Worm (Caenorhabditis elegans) whole organism, L4 larva: ENCODE results near the gene ucr-1.

Experiments
- F26F4.8 ChIP-seq: fragments of 200-800 bp; sonication (Bioruptor generic); conservative IDR thresholded peaks from 2 replicates; pipeline ENCODE4 v1.3.6; 2022; ENCODE audit warnings: missing genetic modification characterization, missing compliant biosample characterization
- F37D6.2 ChIP-seq: sonication (generic microtip); optimal IDR thresholded peaks from 2 replicates; lab custom pipeline; 2016; ENCODE audit warnings: mild to moderate bottlenecking, missing genetic modification characterization, missing compliant biosample characterization
- F49E8.2 ChIP-seq: sonication (generic microtip); optimal IDR thresholded peaks from 2 replicates; lab custom pipeline; 2016; ENCODE audit warnings: missing compliant biosample characterization, mild to moderate bottlenecking, missing genetic modification characterization, borderline replicate concordance
- Y75B8A.6 ChIP-seq: fragments of 200-800 bp; sonication (Bioruptor generic); IDR thresholded peaks from 2 replicates; pipeline ENCODE4 v1.3.6; 2022; ENCODE audit warnings: missing genetic modification reagents, missing genetic modification characterization, missing compliant biosample characterization
- aha-1 ChIP-seq: fragments of 150-350 bp; peaks from one replicate; lab custom pipeline; 2014; ENCODE audit warnings: missing biosample characterization, missing genetic modification characterization
- ama-1 ChIP-seq: fragments of 150-350 bp; optimal IDR thresholded peaks from 2 replicates; lab custom pipeline; 2014; ENCODE audit warnings: inconsistent platforms, mixed read lengths
- ceh-28 ChIP-seq: fragments of 150-350 bp; optimal IDR thresholded peaks from 2 replicates; lab custom pipeline; 2014; ENCODE audit warnings: missing biosample characterization, missing genetic modification reagents, missing genetic modification characterization
- ceh-32 ChIP-seq: sonication (generic microtip); optimal IDR thresholded peaks from 2 replicates; lab custom pipeline; 2016; ENCODE audit warnings: mild to moderate bottlenecking, missing genetic modification characterization, missing compliant biosample characterization; ENCODE audit not compliant: poor library complexity
- cey-2 ChIP-seq: sonication (generic microtip); optimal IDR thresholded peaks from 3 replicates; lab custom pipeline; 2017; ENCODE audit warnings: missing genetic modification characterization, mild to moderate bottlenecking, missing compliant biosample characterization, antibody characterized with exemption, borderline replicate concordance; ENCODE audit not compliant: insufficient read depth
- daf-16 ChIP-seq, 3 experiments: sonication (generic microtip); optimal IDR thresholded peaks; 2 replicates each; lab custom pipeline; 2016 to 2017; ENCODE audit warnings: missing genetic modification characterization in 3 of 3, missing genetic modification reagents in 3 of 3, mild to moderate bottlenecking in 2 of 3, missing compliant biosample characterization in 2 of 3, missing biosample characterization in 1 of 3, moderate library complexity in 1 of 3
- dmd-6 ChIP-seq: fragments of 200-800 bp; sonication (Bioruptor generic); IDR thresholded peaks from 2 replicates; pipeline ENCODE4 v1.3.6; 2022; ENCODE audit warnings: missing genetic modification reagents, missing genetic modification characterization, missing compliant biosample characterization
- dpl-1 ChIP-seq: fragments of 150-350 bp; optimal IDR thresholded peaks from 2 replicates; lab custom pipeline; 2014; ENCODE audit warnings: missing biosample characterization, missing genetic modification reagents, missing genetic modification characterization
- dve-1 ChIP-seq: sonication (generic microtip); optimal IDR thresholded peaks from 2 replicates; lab custom pipeline; 2017; ENCODE audit warnings: antibody characterized with exemption, mild to moderate bottlenecking, missing genetic modification characterization, missing compliant biosample characterization; ENCODE audit not compliant: insufficient read depth
- egl-43 ChIP-seq: fragments of 200-800 bp; sonication (Bioruptor generic); IDR thresholded peaks from 2 replicates; pipeline ENCODE4 v1.3.6; 2022; ENCODE audit warnings: missing genetic modification reagents, missing genetic modification characterization, missing compliant biosample characterization
- gei-8 ChIP-seq: fragments of 200-800 bp; sonication (Bioruptor generic); optimal IDR thresholded peaks from 2 replicates; lab custom pipeline; 2018; ENCODE audit warnings: mild to moderate bottlenecking, missing genetic modification characterization, missing compliant biosample characterization
- hlh-11 ChIP-seq: fragments of 200-800 bp; sonication (Bioruptor generic); optimal IDR thresholded peaks from 2 replicates; lab custom pipeline; 2018; ENCODE audit warnings: mild to moderate bottlenecking, missing genetic modification characterization, missing compliant biosample characterization
- hlh-30 ChIP-seq: sonication (generic microtip); optimal IDR thresholded peaks from 2 replicates; lab custom pipeline; 2017; ENCODE audit warnings: antibody characterized with exemption, mild to moderate bottlenecking, missing genetic modification characterization, missing compliant biosample characterization; ENCODE audit not compliant: insufficient read depth
- hmg-1.1 ChIP-seq: fragments of 200-800 bp; sonication (Bioruptor generic); IDR thresholded peaks from 2 replicates; pipeline ENCODE4 v1.3.6; 2022; ENCODE audit warnings: missing genetic modification reagents, missing genetic modification characterization, missing compliant biosample characterization
- lin-13 ChIP-seq: fragments of 150-350 bp; optimal IDR thresholded peaks from 2 replicates; lab custom pipeline; 2014; ENCODE audit warnings: missing biosample characterization, missing genetic modification reagents, missing genetic modification characterization
- lir-3 ChIP-seq: sonication (generic microtip); optimal IDR thresholded peaks from 2 replicates; lab custom pipeline; 2016; ENCODE audit warnings: mild to moderate bottlenecking, missing genetic modification characterization, missing compliant biosample characterization
- lsy-2 ChIP-seq, 2 experiments: fragments of 150-350 bp in 1 of 2; sonication (generic microtip) in 1 of 2; optimal IDR thresholded peaks; 2 replicates each; lab custom pipeline; 2014 to 2017; ENCODE audit warnings: missing biosample characterization in 2 of 2, missing genetic modification characterization in 2 of 2
- mdl-1 ChIP-seq, 2 experiments: fragments of 150-350 bp in 1 of 2; sonication (generic microtip) in 1 of 2; optimal IDR thresholded peaks; 2 replicates each; lab custom pipeline; 2014 to 2017; ENCODE audit warnings: missing biosample characterization in 2 of 2, missing genetic modification characterization in 2 of 2
- mes-2 ChIP-seq: sonication (generic microtip); optimal IDR thresholded peaks from 2 replicates; lab custom pipeline; 2016; ENCODE audit warnings: missing genotype, mild to moderate bottlenecking, missing genetic modification characterization, missing compliant biosample characterization; ENCODE audit not compliant: poor library complexity, severe bottlenecking
- nhr-11 ChIP-seq: fragments of 150-350 bp; optimal IDR thresholded peaks from 2 replicates; lab custom pipeline; 2014; ENCODE audit warnings: missing biosample characterization, missing genetic modification characterization
- nhr-111 ChIP-seq: fragments of 200-800 bp; sonication (Bioruptor generic); optimal IDR thresholded peaks from 2 replicates; lab custom pipeline; 2018; ENCODE audit warnings: mild to moderate bottlenecking, missing genetic modification characterization, missing compliant biosample characterization
- nhr-28 ChIP-seq: fragments of 150-350 bp; optimal IDR thresholded peaks from 2 replicates; lab custom pipeline; 2014; ENCODE audit warnings: missing biosample characterization, missing genetic modification characterization
- nhr-48 ChIP-seq: sonication (generic microtip); optimal IDR thresholded peaks from 2 replicates; lab custom pipeline; 2016; ENCODE audit warnings: mild to moderate bottlenecking, missing genetic modification characterization, missing compliant biosample characterization
- pqm-1 ChIP-seq: sonication (generic microtip); optimal IDR thresholded peaks from 2 replicates; lab custom pipeline; 2017; ENCODE audit warnings: missing biosample characterization, missing genetic modification characterization
- rbr-2 ChIP-seq: sonication (generic microtip); optimal IDR thresholded peaks from 2 replicates; lab custom pipeline; 2016; ENCODE audit warnings: missing genotype, missing genetic modification characterization, missing compliant biosample characterization
- unc-62 ChIP-seq, 3 experiments: fragments of 150-350 bp in 1 of 3; sonication (generic microtip); optimal IDR thresholded peaks in 2 of 3; peaks in 1 of 3; 1 replicate in 1 of 3; 2 replicates in 2 of 3; lab custom pipeline; 2014 to 2017; ENCODE audit warnings: missing biosample characterization in 3 of 3, missing genetic modification characterization in 3 of 3, missing genetic modification reagents in 3 of 3, missing genotype in 1 of 3
- ztf-11 ChIP-seq: fragments of 150-350 bp; optimal IDR thresholded peaks from 2 replicates; lab custom pipeline; 2014; ENCODE audit warnings: missing biosample characterization, missing genetic modification characterization

ucr-1 gene

ce11 chrIII:5621236-5621635 lies 29.3 kb downstream of the ucr-1 start (continued):
- TF ChIP-seq dmd-6 (GFP tag; lab: Robert Waterston, UW) (peak; percentile 62; the same call in 1 of the 2 replicates), aha-1 (peak; percentile 8), lin-13 (GFP tag; lab: Kevin White, UChicago) (peak; percentile 11), rbr-2 (tag; lab: Kevin White, UChicago) (peak; percentile 78), hlh-11 (tag; lab: Kevin White, UChicago) (peak; percentile 90), F37D6.2 (tag; lab: Kevin White, UChicago) (peak; percentile 29), F26F4.8 (GFP tag; lab: Robert Waterston, UW) (no peak), nhr-48 (tag; lab: Kevin White, UChicago) (peak; percentile 45), daf-16 (GFP tag; optimal IDR thresholded peaks at IDR 0.05; lab: Kevin White, UChicago) (peak in 1 of 2 experiments; percentile 16), daf-16 (tag; optimal IDR thresholded peaks at IDR 0.05; lab: Kevin White, UChicago) (peak; percentile 40), lsy-2 (tag; optimal IDR thresholded peaks at IDR 0.05; lab: Kevin White, UChicago) (peak; percentile 52 to 76), Y75B8A.6 (no peak), egl-43 (GFP tag; lab: Robert Waterston, UW) (0 out of 2 replicates have a peak, but pooled peaks have one; percentile 69), pqm-1 (tag; lab: Kevin White, UChicago) (peak; percentile 43), ama-1 (lab: Kevin White, UChicago) (peak; percentile 35), nhr-111 (no peak), mes-2 (tag; lab: Kevin White, UChicago) (peak; percentile 62), mdl-1 (tag; optimal IDR thresholded peaks at IDR 0.05; lab: Kevin White, UChicago) (peak; percentile 41 to 85), ztf-11 (no peak)
- TF ChIP-seq, all 104 proteins: peak for 30

- no peak for TF ChIP-seq daf-16 (GFP tag; optimal IDR thresholded peaks at IDR 0.05; lab: Kevin White, UChicago)
- TF ChIP-seq daf-16 (tag; optimal IDR thresholded peaks at IDR 0.05; lab: Kevin White, UChicago), result peak; percentile 27
- peak; percentile 66 for TF ChIP-seq nhr-28 (tag; lab: Kevin White, UChicago)
- peak; percentile 85 for TF ChIP-seq aha-1
- TF ChIP-seq hmg-1.1 (GFP tag; lab: Robert Waterston, UW), result no peak
- TF ChIP-seq unc-62 (GFP tag; optimal IDR thresholded peaks at IDR 0.05 in 1 of 2; lab: Kevin White, UChicago), result peak in 1 of 2 experiments; percentile 78
- TF ChIP-seq unc-62 (tag; optimal IDR thresholded peaks at IDR 0.05; lab: Kevin White, UChicago), result no peak
These were observed 30.5 kb downstream of the ucr-1 start for ce11 chrIII:5622232-5623009.

- TF ChIP-seq mdl-1 (tag; optimal IDR thresholded peaks at IDR 0.05; lab: Kevin White, UChicago) (peak in 1 of 2 experiments; percentile 58), hlh-30 (peak; percentile 74), ceh-28 (tag; lab: Kevin White, UChicago) (no peak), F49E8.2 (tag; lab: Kevin White, UChicago) (no peak), lsy-2 (tag; optimal IDR thresholded peaks at IDR 0.05; lab: Kevin White, UChicago) (peak in 1 of 2 experiments; percentile 39), lir-3 (no peak), daf-16 (GFP tag; optimal IDR thresholded peaks at IDR 0.05; lab: Kevin White, UChicago) (no peak), daf-16 (tag; optimal IDR thresholded peaks at IDR 0.05; lab: Kevin White, UChicago) (peak; percentile 4), hlh-11 (tag; lab: Kevin White, UChicago) (peak; percentile 28), ceh-32 (no peak), cey-2 (tag; lab: Kevin White, UChicago) (no peak), nhr-11 (tag; lab: Kevin White, UChicago) (peak; percentile 49)
These were observed 31.5 kb downstream of the ucr-1 start for ce11 chrIII:5623418-5623817.

DNA sequence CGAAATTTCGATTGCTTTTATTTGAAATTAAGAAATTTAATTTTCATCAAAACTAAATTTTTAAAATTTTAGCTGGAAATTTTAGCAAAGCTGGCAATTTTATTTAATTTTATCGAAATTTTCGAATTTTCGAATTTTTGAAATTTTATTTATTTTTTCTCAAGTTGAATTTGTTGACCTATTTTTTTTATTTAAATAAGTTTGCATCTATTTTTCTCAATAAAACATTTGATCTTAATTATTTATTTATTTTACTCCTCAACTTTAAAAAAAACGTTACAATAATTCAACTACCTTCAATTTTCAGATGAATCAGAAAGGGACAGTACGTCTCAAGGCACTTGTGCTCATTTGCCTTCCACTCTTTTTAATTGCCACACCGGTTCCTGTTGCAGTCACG lies 32.9 kb downstream of the ucr-1 start, which contains the start of gene daf-4:
Gene daf-4, plus strand, starts transcription at position 301 of the 400 bp plus-strand sequence.
- TF ChIP-seq hlh-11 (tag; lab: Kevin White, UChicago), result no peak
- TF ChIP-seq nhr-11 (tag; lab: Kevin White, UChicago), result no peak
- TF ChIP-seq gei-8 (GFP tag; lab: Kevin White, UChicago), result no peak
- TF ChIP-seq dpl-1 (GFP tag; lab: Kevin White, UChicago), result no peak
- TF ChIP-seq dve-1 (tag; lab: Kevin White, UChicago), result no peak
